Worm (Caenorhabditis elegans): ENCODE results near the gene T25B6.6.

DNA sequence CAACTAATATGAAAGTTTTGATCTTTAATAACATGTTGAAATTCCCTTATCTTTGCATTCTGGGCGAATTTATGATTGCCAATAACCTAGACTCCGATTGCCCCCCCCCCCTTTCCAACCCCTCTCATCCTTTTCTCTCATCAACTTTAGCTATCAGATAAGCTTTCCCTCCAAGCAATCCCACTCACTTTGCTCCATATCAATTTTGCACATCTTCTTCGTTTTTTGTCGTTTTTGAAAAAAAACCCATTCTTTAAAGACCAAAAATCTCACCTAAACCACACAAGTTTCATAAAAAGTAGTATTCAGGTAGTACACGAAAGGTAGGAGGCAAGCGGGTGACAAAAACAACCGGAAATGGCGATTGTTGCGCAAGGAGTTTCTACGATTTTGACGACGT, 34.9 kb downstream of the T25B6.6 start, which contains the start of gene twk-18:
- no peak for TF ChIP-seq ama-1 (optimal IDR thresholded peaks at IDR 0.05)
- no peak for TF ChIP-seq nhr-77 (tag; optimal IDR thresholded peaks at IDR 0.05)
- TF ChIP-seq efl-3 (GFP tag; optimal IDR thresholded peaks at IDR 0.05): no peak
- no peak for TF ChIP-seq fos-1 (tag; optimal IDR thresholded peaks at IDR 0.05)
- TF ChIP-seq ceh-82 (tag; optimal IDR thresholded peaks at IDR 0.05): no peak
- no peak for TF ChIP-seq fkh-8 (tag; optimal IDR thresholded peaks at IDR 0.05)
- no peak for TF ChIP-seq mdl-1 (tag; optimal IDR thresholded peaks at IDR 0.05)
- TF ChIP-seq lin-13 (GFP tag; optimal IDR thresholded peaks at IDR 0.05): no peak
- no peak for TF ChIP-seq ceh-8 (GFP tag; optimal IDR thresholded peaks at IDR 0.05)
- no peak for TF ChIP-seq rnt-1 (tag; optimal IDR thresholded peaks at IDR 0.05)

All from whole organism, L1 larva.